Worm (Caenorhabditis elegans) whole organism, L4 larva: ENCODE data around the gene F42G4.5.

Experiments used
- aly-2 ChIP-seq: sonication (generic microtip); optimal IDR thresholded peaks from 2 replicates; lab custom pipeline; 2018; ENCODE audit warnings: missing biosample characterization, missing genetic modification characterization
- arid-1 ChIP-seq: fragments of 200-800 bp; sonication (Bioruptor generic); conservative IDR thresholded peaks from 2 replicates; pipeline ENCODE4 v1.3.6; 2022; ENCODE audit warnings: missing genetic modification reagents, missing genetic modification characterization, missing compliant biosample characterization
- ceh-28 ChIP-seq: fragments of 150-350 bp; optimal IDR thresholded peaks from 2 replicates; lab custom pipeline; 2014; ENCODE audit warnings: missing biosample characterization, missing genetic modification reagents, missing genetic modification characterization
- ceh-62 ChIP-seq: sonication (generic microtip); optimal IDR thresholded peaks from 2 replicates; lab custom pipeline; 2017; ENCODE audit warnings: missing biosample characterization, missing genetic modification characterization
- hlh-30 ChIP-seq: sonication (generic microtip); optimal IDR thresholded peaks from 2 replicates; lab custom pipeline; 2017; ENCODE audit warnings: antibody characterized with exemption, mild to moderate bottlenecking, missing genetic modification characterization, missing compliant biosample characterization; ENCODE audit not compliant: insufficient read depth
- lin-29 ChIP-seq: fragments of 200-800 bp; sonication (Bioruptor generic); IDR thresholded peaks from 2 replicates; pipeline ENCODE4 v1.3.6; 2022; ENCODE audit warnings: missing genetic modification reagents, missing genetic modification characterization, missing compliant biosample characterization
- mdt-29 ChIP-seq: fragments of 200-800 bp; sonication (Bioruptor generic); IDR thresholded peaks from 2 replicates; pipeline ENCODE4 v1.3.6; 2022; ENCODE audit warnings: missing genetic modification reagents, missing genetic modification characterization, missing compliant biosample characterization
- mep-1 ChIP-seq: fragments of 150-350 bp; sonication (generic microtip); optimal IDR thresholded peaks from 3 replicates; lab custom pipeline; 2014; ENCODE audit warnings: missing biosample characterization, missing genetic modification characterization
- nhr-11 ChIP-seq: fragments of 150-350 bp; optimal IDR thresholded peaks from 2 replicates; lab custom pipeline; 2014; ENCODE audit warnings: missing biosample characterization, missing genetic modification characterization
- nhr-237 ChIP-seq: sonication (generic microtip); optimal IDR thresholded peaks from 2 replicates; lab custom pipeline; 2017; ENCODE audit warnings: missing biosample characterization, missing genetic modification characterization
- pha-4 ChIP-seq, 2 experiments: fragments of 150-350 bp in 1 of 2; fragments of 200-800 bp in 1 of 2; sonication (Bioruptor generic) in 1 of 2; IDR thresholded peaks in 1 of 2; optimal IDR thresholded peaks in 1 of 2; 2 replicates each; pipeline versions ENCODE4 v1.3.6 to Lab custom; 2014 to 2022; ENCODE audit warnings: missing genetic modification characterization in 2 of 2, missing genetic modification reagents in 2 of 2, missing biosample characterization in 1 of 2, missing compliant biosample characterization in 1 of 2
- spr-1 ChIP-seq: sonication (generic microtip); optimal IDR thresholded peaks from 2 replicates; lab custom pipeline; 2016; ENCODE audit warnings: mild to moderate bottlenecking, missing genetic modification characterization, missing compliant biosample characterization
- zfp-2 ChIP-seq: sonication (generic microtip); optimal IDR thresholded peaks from 2 replicates; lab custom pipeline; 2016; ENCODE audit warnings: mild to moderate bottlenecking, missing genetic modification characterization, missing compliant biosample characterization

ce11 chrII:13091123-13091522 lies 17.8 kb downstream of the F42G4.5 start, which contains the start of gene Y81G3A.4:
- TF ChIP-seq arid-1 (no peak), ceh-62 (tag; lab: Kevin White, UChicago) (no peak), ceh-28 (tag; lab: Kevin White, UChicago) (no peak), lin-29 (GFP tag; lab: Robert Waterston, UW) (no peak), hlh-30 (tag; lab: Kevin White, UChicago) (no peak), nhr-11 (tag; lab: Kevin White, UChicago) (no peak), mep-1 (tag; lab: Kevin White, UChicago) (no peak), aly-2 (tag; lab: Kevin White, UChicago) (no peak), pha-4 (GFP tag; IDR thresholded peaks at IDR 0.05; lab: Robert Waterston, UW) (no peak), pha-4 (tag; optimal IDR thresholded peaks at IDR 0.05; lab: Kevin White, UChicago) (no peak), nhr-237 (tag; lab: Kevin White, UChicago) (no peak), mdt-29 (GFP tag; lab: Robert Waterston, UW) (no peak), zfp-2 (tag; lab: Kevin White, UChicago) (no peak), spr-1 (tag; lab: Kevin White, UChicago) (no peak)
